Worm (Caenorhabditis elegans) whole organism, L1 larva: Measurements from ENCODE around the gene sre-8.
A peak's percentile ranks its signal among the peaks of the same experiment; 100 is the strongest.

Experiments used
- C34B4.2 ChIP-seq: sonication (generic microtip); optimal IDR thresholded peaks from 2 replicates; lab custom pipeline; 2017; ENCODE audit warnings: mild to moderate bottlenecking, missing genetic modification characterization, missing compliant biosample characterization
- F16B12.6 ChIP-seq: fragments of 150-350 bp; optimal IDR thresholded peaks from 2 replicates; lab custom pipeline; 2014; ENCODE audit warnings: missing biosample characterization, missing genetic modification characterization
- Y116A8C.19 ChIP-seq: sonication (generic microtip); optimal IDR thresholded peaks from 2 replicates; lab custom pipeline; 2016; ENCODE audit warnings: missing compliant biosample characterization, missing genetic modification characterization, borderline replicate concordance
- alr-1 ChIP-seq: fragments of 200-800 bp; sonication (Bioruptor generic); optimal IDR thresholded peaks from 2 replicates; lab custom pipeline; 2018; ENCODE audit warnings: borderline replicate concordance, mild to moderate bottlenecking, missing genetic modification characterization, missing compliant biosample characterization
- ama-1 ChIP-seq: fragments of 150-350 bp; optimal IDR thresholded peaks from 2 replicates; lab custom pipeline; 2014
- blmp-1 ChIP-seq: fragments of 150-350 bp; optimal IDR thresholded peaks from 2 replicates; lab custom pipeline; 2014; ENCODE audit warnings: missing biosample characterization, missing genetic modification characterization
- ceh-90 ChIP-seq: sonication (generic microtip); optimal IDR thresholded peaks from 2 replicates; lab custom pipeline; 2016; ENCODE audit warnings: missing genetic modification characterization, missing compliant biosample characterization
- ces-1 ChIP-seq: fragments of 150-350 bp; optimal IDR thresholded peaks from 2 replicates; lab custom pipeline; 2014; ENCODE audit warnings: missing biosample characterization, missing genetic modification reagents, missing genetic modification characterization
- dsc-1 ChIP-seq: sonication (generic microtip); optimal IDR thresholded peaks from 2 replicates; lab custom pipeline; 2016; ENCODE audit warnings: mild to moderate bottlenecking, missing genetic modification characterization, missing compliant biosample characterization
- efl-1 ChIP-seq, 4 experiments: fragments of 150-350 bp; optimal IDR thresholded peaks in 3 of 4; peaks in 1 of 4; 1 replicate in 1 of 4; 2 replicates in 3 of 4; lab custom pipeline; 2014; ENCODE audit warnings: missing biosample characterization in 2 of 4, missing genetic modification characterization in 2 of 4, missing genetic modification reagents in 2 of 4
- efl-3 ChIP-seq: fragments of 200-800 bp; sonication (Bioruptor generic); optimal IDR thresholded peaks from 2 replicates; lab custom pipeline; 2018; ENCODE audit warnings: mild to moderate bottlenecking, missing genetic modification characterization, missing compliant biosample characterization
- egl-13 ChIP-seq: sonication (generic microtip); optimal IDR thresholded peaks from 2 replicates; lab custom pipeline; 2016; ENCODE audit warnings: missing genotype, missing genetic modification reagents, missing genetic modification characterization, missing compliant biosample characterization
- fkh-10 ChIP-seq: sonication (generic microtip); optimal IDR thresholded peaks from 2 replicates; lab custom pipeline; 2017; ENCODE audit warnings: missing biosample characterization, missing genetic modification reagents, missing genetic modification characterization
- fkh-4 ChIP-seq: sonication (generic microtip); optimal IDR thresholded peaks from 2 replicates; lab custom pipeline; 2016; ENCODE audit warnings: missing compliant biosample characterization, missing genetic modification characterization, borderline replicate concordance
- hlh-17 ChIP-seq: fragments of 200-800 bp; sonication (Bioruptor generic); optimal IDR thresholded peaks from 2 replicates; lab custom pipeline; 2018; ENCODE audit warnings: missing genetic modification characterization, mild to moderate bottlenecking, missing compliant biosample characterization, moderate library complexity, borderline replicate concordance
- hlh-4 ChIP-seq: sonication (generic microtip); optimal IDR thresholded peaks from 2 replicates; lab custom pipeline; 2016; ENCODE audit warnings: mild to moderate bottlenecking, missing genetic modification characterization, missing compliant biosample characterization
- irx-1 ChIP-seq: sonication (generic microtip); optimal IDR thresholded peaks from 2 replicates; lab custom pipeline; 2016; ENCODE audit warnings: missing genetic modification characterization, missing compliant biosample characterization
- isw-1 ChIP-seq: fragments of 200-800 bp; sonication (Bioruptor generic); IDR thresholded peaks from 2 replicates; pipeline ENCODE4 v1.3.6; 2022; ENCODE audit warnings: missing genetic modification characterization, missing compliant biosample characterization
- lin-14 ChIP-seq: fragments of 200-800 bp; sonication (Bioruptor generic); optimal IDR thresholded peaks from 2 replicates; lab custom pipeline; 2018; ENCODE audit warnings: mild to moderate bottlenecking, missing genetic modification characterization, moderate library complexity, missing compliant biosample characterization
- lin-35 ChIP-seq, 2 experiments: fragments of 150-350 bp; optimal IDR thresholded peaks; 2 replicates each; lab custom pipeline; 2014; ENCODE audit warnings: missing biosample characterization in 2 of 2, missing genetic modification characterization in 2 of 2, missing genetic modification reagents in 2 of 2
- lir-3 ChIP-seq: sonication (generic microtip); optimal IDR thresholded peaks from 2 replicates; lab custom pipeline; 2016; ENCODE audit warnings: mild to moderate bottlenecking, missing genetic modification characterization, moderate library complexity, missing compliant biosample characterization; ENCODE audit not compliant: poor library complexity
- mab-9 ChIP-seq: fragments of 200-800 bp; sonication (Bioruptor generic); IDR thresholded peaks from 2 replicates; pipeline ENCODE4 v1.3.6; 2022; ENCODE audit warnings: missing genetic modification reagents, missing genetic modification characterization, missing compliant biosample characterization
- mdl-1 ChIP-seq, 2 experiments: fragments of 150-350 bp; optimal IDR thresholded peaks; 2 replicates each; lab custom pipeline; 2014 to 2017; ENCODE audit warnings: missing biosample characterization in 2 of 2, missing genetic modification characterization in 2 of 2, inconsistent platforms in 1 of 2
- nhr-19 ChIP-seq: fragments of 200-800 bp; sonication (Bioruptor generic); conservative IDR thresholded peaks from 2 replicates; pipeline ENCODE4 v1.3.6; 2022; ENCODE audit warnings: missing genetic modification characterization, missing compliant biosample characterization
- nhr-237 ChIP-seq: fragments of 150-350 bp; optimal IDR thresholded peaks from 2 replicates; lab custom pipeline; 2014; ENCODE audit warnings: missing biosample characterization, missing genetic modification characterization
- nhr-85 ChIP-seq: sonication (generic microtip); peaks from one replicate; lab custom pipeline; 2016; ENCODE audit warnings: missing genetic modification characterization, inconsistent platforms, missing compliant biosample characterization
- nhr-90 ChIP-seq: sonication (generic microtip); optimal IDR thresholded peaks from 2 replicates; lab custom pipeline; 2016; ENCODE audit warnings: mild to moderate bottlenecking, missing genetic modification characterization, missing compliant biosample characterization; ENCODE audit not compliant: poor library complexity
- rnt-1 ChIP-seq: sonication (generic microtip); optimal IDR thresholded peaks from 2 replicates; lab custom pipeline; 2016; ENCODE audit warnings: mild to moderate bottlenecking, missing genetic modification characterization, moderate library complexity, missing compliant biosample characterization
- snpc-4 ChIP-seq: fragments of 150-350 bp; optimal IDR thresholded peaks from 2 replicates; lab custom pipeline; 2014; ENCODE audit warnings: missing biosample characterization, missing genetic modification characterization
- snu-23 ChIP-seq: sonication (generic microtip); optimal IDR thresholded peaks from 2 replicates; lab custom pipeline; 2016; ENCODE audit warnings: missing genetic modification characterization, missing compliant biosample characterization
- tlp-1 ChIP-seq: fragments of 150-350 bp; optimal IDR thresholded peaks from 2 replicates; lab custom pipeline; 2014; ENCODE audit warnings: missing biosample characterization, missing genetic modification characterization
- xbp-1 ChIP-seq: sonication (generic microtip); optimal IDR thresholded peaks from 2 replicates; lab custom pipeline; 2016; ENCODE audit warnings: missing genetic modification characterization, missing compliant biosample characterization

sre-8 gene

ce11 chrV:14212813-14213212 lies 44.1 kb upstream of the sre-8 start (continued):
- TF ChIP-seq ces-1 (GFP tag; lab: Kevin White, UChicago), result no peak
- TF ChIP-seq egl-13, result no peak

- TF ChIP-seq lir-3 (tag; lab: Kevin White, UChicago) (no peak), ama-1 (no peak), irx-1 (tag; lab: Kevin White, UChicago) (no peak), hlh-17 (GFP tag; lab: Kevin White, UChicago) (no peak), F16B12.6 (tag; lab: Kevin White, UChicago) (no peak)
These were observed 41.8 kb upstream of the sre-8 start, which contains the start of gene T16A9.5 for ce11 chrV:14215106-14215505. TSS of gene T16A9.5 (minus strand) at chrV:14215206.

- TF ChIP-seq xbp-1 (tag; lab: Kevin White, UChicago), result no peak
- TF ChIP-seq efl-1 (optimal IDR thresholded peaks at IDR 0.05; lab: Kevin White, UChicago), result no peak
- peak in 1 of 2 experiments; percentile 92 for TF ChIP-seq efl-1 (GFP tag; optimal IDR thresholded peaks at IDR 0.05 in 1 of 2; lab: Kevin White, UChicago)
- no peak for TF ChIP-seq lir-3 (tag; lab: Kevin White, UChicago)
- TF ChIP-seq mab-9 (GFP tag; lab: Robert Waterston, UW), result no peak
- TF ChIP-seq alr-1 (tag; lab: Kevin White, UChicago), result no peak
These were observed 33.8 kb upstream of the sre-8 start for ce11 chrV:14223141-14223540.

- no peak for TF ChIP-seq lin-14 (GFP tag; lab: Kevin White, UChicago)
- TF ChIP-seq mdl-1 (tag; optimal IDR thresholded peaks at IDR 0.05; lab: Kevin White, UChicago), result no peak
- no peak for TF ChIP-seq nhr-19 (GFP tag; lab: Robert Waterston, UW)
- TF ChIP-seq Y116A8C.19 (tag; lab: Kevin White, UChicago), result no peak
- TF ChIP-seq nhr-85, result no peak
- no peak for TF ChIP-seq snpc-4
- no peak for TF ChIP-seq C34B4.2 (tag; lab: Kevin White, UChicago)
- no peak for TF ChIP-seq snu-23
- no peak for TF ChIP-seq tlp-1 (tag; lab: Kevin White, UChicago)
- no peak for TF ChIP-seq lin-35 (GFP tag; optimal IDR thresholded peaks at IDR 0.05; lab: Kevin White, UChicago)
- TF ChIP-seq isw-1, result no peak
- no peak for TF ChIP-seq efl-3 (GFP tag; lab: Kevin White, UChicago)
- TF ChIP-seq fkh-10 (GFP tag; lab: Kevin White, UChicago), result no peak
- no peak for TF ChIP-seq ceh-90 (tag; lab: Kevin White, UChicago)
- TF ChIP-seq fkh-4 (tag; lab: Kevin White, UChicago), result no peak
These were observed 30.5 kb upstream of the sre-8 start, which contains the start of gene nep-21 for ce11 chrV:14226373-14226772. TSS of gene nep-21 (minus strand) at chrV:14226473.

ce11 chrV:14230788-14231583 lies 25.9 kb upstream of the sre-8 start:
- TF ChIP-seq rnt-1 (tag; lab: Kevin White, UChicago) (peak; percentile 37), efl-1 (optimal IDR thresholded peaks at IDR 0.05; lab: Kevin White, UChicago) (no peak), efl-1 (GFP tag; optimal IDR thresholded peaks at IDR 0.05 in 1 of 2; lab: Kevin White, UChicago) (no peak), nhr-237 (no peak), blmp-1 (tag; lab: Kevin White, UChicago) (peak; percentile 75), dsc-1 (tag; lab: Kevin White, UChicago) (peak; percentile 1), nhr-90 (tag; lab: Kevin White, UChicago) (peak; percentile 20), hlh-4 (no peak)
